Worm (Caenorhabditis elegans): Measurements from ENCODE around the gene col-102.

col-102 gene

ce11 chrIV:603543-603942 lies 701 bp upstream of the col-102 start, which contains the start of gene prmt-4:
TSS of gene prmt-4 (minus strand) at chrIV:603643.
- TF ChIP-seq pha-4 (tag; optimal IDR thresholded peaks at IDR 0.05) = no peak
- TF ChIP-seq sptf-1 (tag; optimal IDR thresholded peaks at IDR 0.05) = no peak
- no peak for TF ChIP-seq ceh-83 (GFP tag; optimal IDR thresholded peaks at IDR 0.05)
- TF ChIP-seq nhr-76 (tag; optimal IDR thresholded peaks at IDR 0.05) = no peak
- TF ChIP-seq unc-39 (tag; optimal IDR thresholded peaks at IDR 0.05) = no peak
- no peak for TF ChIP-seq sem-2 (GFP tag; optimal IDR thresholded peaks at IDR 0.05)
- TF ChIP-seq mab-5 (tag; optimal IDR thresholded peaks at IDR 0.05) = no peak
- no peak for TF ChIP-seq unc-62 (GFP tag; optimal IDR thresholded peaks at IDR 0.05)
- no peak for TF ChIP-seq cnd-1 (tag; optimal IDR thresholded peaks at IDR 0.05)
- TF ChIP-seq snpc-4 (tag; optimal IDR thresholded peaks at IDR 0.05) = no peak
- TF ChIP-seq ceh-43 (GFP tag; optimal IDR thresholded peaks at IDR 0.05) = no peak
- TF ChIP-seq blmp-1 (tag; optimal IDR thresholded peaks at IDR 0.05) = no peak
- no peak for TF ChIP-seq ces-1 (GFP tag; optimal IDR thresholded peaks at IDR 0.05)
- no peak for TF ChIP-seq nhr-12 (tag; optimal IDR thresholded peaks at IDR 0.05)
- no peak for TF ChIP-seq ztf-11 (tag; optimal IDR thresholded peaks at IDR 0.05)
- no peak for TF ChIP-seq ceh-39 (tag; optimal IDR thresholded peaks at IDR 0.05)
- no peak for TF ChIP-seq zip-8 (tag; optimal IDR thresholded peaks at IDR 0.05)
- no peak for TF ChIP-seq lsy-2 (tag; optimal IDR thresholded peaks at IDR 0.05)
- TF ChIP-seq M03D4.4 (tag; optimal IDR thresholded peaks at IDR 0.05) = no peak
- no peak for TF ChIP-seq bed-3 (GFP tag; optimal IDR thresholded peaks at IDR 0.05)

- TF ChIP-seq bed-3 (GFP tag; optimal IDR thresholded peaks at IDR 0.05) = no peak
Measured at ce11 chrIV:604817-605216, 573 bp downstream of the col-102 start.

ce11 chrIV:605431-605830 lies 1.2 kb downstream of the col-102 start:
- peak; percentile 27 for TF ChIP-seq mls-2 (tag; optimal IDR thresholded peaks at IDR 0.05)
- TF ChIP-seq pha-4 (tag; optimal IDR thresholded peaks at IDR 0.05) = no peak
- TF ChIP-seq nhr-12 (tag; optimal IDR thresholded peaks at IDR 0.05) = no peak
- no peak for TF ChIP-seq tbx-8 (GFP tag; optimal IDR thresholded peaks at IDR 0.05)
- no peak for TF ChIP-seq ham-2 (GFP tag; optimal IDR thresholded peaks at IDR 0.05)
- TF ChIP-seq blmp-1 (tag; optimal IDR thresholded peaks at IDR 0.05) = no peak
- TF ChIP-seq hlh-1 (tag; optimal IDR thresholded peaks at IDR 0.05) = no peak
- TF ChIP-seq cnd-1 (tag; optimal IDR thresholded peaks at IDR 0.05) = no peak
- no peak for TF ChIP-seq unc-120 (tag; optimal IDR thresholded peaks at IDR 0.05; ENCODE audit: poor library complexity, severe bottlenecking)
- no peak for TF ChIP-seq ceh-39 (tag; optimal IDR thresholded peaks at IDR 0.05)
- no peak for TF ChIP-seq ztf-11 (tag; optimal IDR thresholded peaks at IDR 0.05)
- TF ChIP-seq bed-3 (GFP tag; optimal IDR thresholded peaks at IDR 0.05) = peak; percentile 14
- no peak for TF ChIP-seq nhr-237 (tag; optimal IDR thresholded peaks at IDR 0.05)
- TF ChIP-seq sptf-1 (tag; optimal IDR thresholded peaks at IDR 0.05) = peak; percentile 18
- no peak for TF ChIP-seq nhr-28 (tag; optimal IDR thresholded peaks at IDR 0.05)

ce11 chrIV:606055-606454 lies 1.8 kb downstream of the col-102 start, which contains the start of gene inx-18:
TSS of gene inx-18 (plus strand) at chrIV:606355.
- no peak for TF ChIP-seq sem-2 (GFP tag; optimal IDR thresholded peaks at IDR 0.05)
- no peak for TF ChIP-seq unc-62 (GFP tag; optimal IDR thresholded peaks at IDR 0.05)
- peak; percentile 67 for TF ChIP-seq hlh-1 (tag; optimal IDR thresholded peaks at IDR 0.05)
- TF ChIP-seq snpc-4 (tag; optimal IDR thresholded peaks at IDR 0.05) = no peak
- no peak for TF ChIP-seq ham-2 (GFP tag; optimal IDR thresholded peaks at IDR 0.05)
- TF ChIP-seq pha-4 (tag; optimal IDR thresholded peaks at IDR 0.05) = no peak
- no peak for TF ChIP-seq mls-2 (tag; optimal IDR thresholded peaks at IDR 0.05)
- TF ChIP-seq nhr-76 (tag; optimal IDR thresholded peaks at IDR 0.05) = no peak

ce11 chrIV:607628-608027 lies 3.4 kb downstream of the col-102 start:
- no peak for TF ChIP-seq ztf-11 (tag; optimal IDR thresholded peaks at IDR 0.05)
- TF ChIP-seq hlh-1 (tag; optimal IDR thresholded peaks at IDR 0.05) = peak; percentile 89
- TF ChIP-seq mep-1 (tag; optimal IDR thresholded peaks at IDR 0.05) = no peak
- peak; percentile 63 for TF ChIP-seq unc-120 (tag; optimal IDR thresholded peaks at IDR 0.05; ENCODE audit: poor library complexity, severe bottlenecking)
- TF ChIP-seq unc-62 (GFP tag; optimal IDR thresholded peaks at IDR 0.05) = peak; percentile 60
- no peak for TF ChIP-seq ces-1 (GFP tag; optimal IDR thresholded peaks at IDR 0.05)

ce11 chrIV:613155-613554 lies 8.9 kb downstream of the col-102 start:
- TF ChIP-seq unc-62 (GFP tag; optimal IDR thresholded peaks at IDR 0.05) (no peak), ces-1 (GFP tag; optimal IDR thresholded peaks at IDR 0.05) (no peak), zip-8 (tag; optimal IDR thresholded peaks at IDR 0.05) (no peak), elt-3 (tag; optimal IDR thresholded peaks at IDR 0.05) (no peak)

Data from whole organism, mixed stage, embryonic.